Fruit fly (Drosophila melanogaster) whole organism, embryonic: ENCODE data around the gene IntS14.

Experiments used
- B-H2 ChIP-seq: fragments of 200-800 bp; sonication (Bioruptor generic); optimal IDR thresholded peaks from 2 replicates; lab custom pipeline; 2018; ENCODE audit warnings: missing biosample characterization, mild to moderate bottlenecking, missing genetic modification characterization
- CG1024 ChIP-seq: fragments of 200-800 bp; sonication (Bioruptor generic); IDR thresholded peaks from 2 replicates; pipeline ENCODE4 v1.3.6; 2022; ENCODE audit warnings: missing biosample characterization, missing genetic modification characterization
- CG10274 ChIP-seq: fragments of 200-800 bp; sonication (Bioruptor generic); optimal IDR thresholded peaks from 3 replicates; lab custom pipeline; 2017; ENCODE audit warnings: missing biosample characterization, mild to moderate bottlenecking, missing genetic modification characterization
- CG10979 ChIP-seq: fragments of 200-800 bp; sonication (Bioruptor generic); optimal IDR thresholded peaks from 2 replicates; lab custom pipeline; 2018; ENCODE audit warnings: missing biosample characterization, mild to moderate bottlenecking, missing genetic modification characterization, moderate library complexity
- CG11085 ChIP-seq: fragments of 200-800 bp; sonication (Bioruptor generic); IDR thresholded peaks from 2 replicates; pipeline ENCODE4 v1.3.6; 2022; ENCODE audit warnings: missing biosample characterization, missing genetic modification characterization
- CG11560 ChIP-seq: fragments of 200-800 bp; sonication (Bioruptor generic); IDR thresholded peaks from 3 replicates; pipeline ENCODE4 v1.3.6; 2022; ENCODE audit warnings: missing biosample characterization, missing genetic modification characterization
- CG12104 ChIP-seq: fragments of 200-800 bp; sonication (Bioruptor generic); optimal IDR thresholded peaks from 3 replicates; lab custom pipeline; 2016; ENCODE audit warnings: missing biosample characterization, missing genetic modification characterization
- CG12155 ChIP-seq: fragments of 200-800 bp; sonication (Bioruptor generic); optimal IDR thresholded peaks from 3 replicates; lab custom pipeline; 2016; ENCODE audit warnings: missing biosample characterization, missing genetic modification characterization
- CG12744 ChIP-seq: fragments of 200-800 bp; sonication (Bioruptor generic); optimal IDR thresholded peaks from 2 replicates; lab custom pipeline; 2016; ENCODE audit warnings: missing biosample characterization, missing genetic modification characterization
- CG14965 ChIP-seq: fragments of 200-800 bp; sonication (Bioruptor generic); optimal IDR thresholded peaks from 2 replicates; lab custom pipeline; 2016; ENCODE audit warnings: missing biosample characterization, missing genetic modification characterization, borderline replicate concordance
- CG17912 ChIP-seq: fragments of 200-800 bp; sonication (Bioruptor generic); optimal IDR thresholded peaks from 2 replicates; lab custom pipeline; 2018; ENCODE audit warnings: missing biosample characterization, mild to moderate bottlenecking, missing genetic modification characterization
- CG2875 ChIP-seq: fragments of 200-800 bp; sonication (Bioruptor generic); optimal IDR thresholded peaks from 2 replicates; lab custom pipeline; 2017; ENCODE audit warnings: missing biosample characterization, mild to moderate bottlenecking, missing genetic modification characterization, missing genetic modification reagents
- CG3163 ChIP-seq: fragments of 200-800 bp; sonication (Bioruptor generic); optimal IDR thresholded peaks from 3 replicates; lab custom pipeline; 2016; ENCODE audit warnings: missing biosample characterization, missing genetic modification characterization
- CG32772 ChIP-seq: fragments of 200-800 bp; sonication (Bioruptor generic); IDR thresholded peaks from 2 replicates; pipeline ENCODE4 v1.3.6; 2022; ENCODE audit warnings: missing biosample characterization, missing genetic modification characterization
- CG6654 ChIP-seq: fragments of 200-800 bp; sonication (Bioruptor generic); optimal IDR thresholded peaks from 2 replicates; lab custom pipeline; 2017; ENCODE audit warnings: missing biosample characterization, mild to moderate bottlenecking, missing genetic modification characterization
- CG6854 ChIP-seq: fragments of 200-800 bp; sonication (Bioruptor generic); optimal IDR thresholded peaks from 3 replicates; lab custom pipeline; 2017; ENCODE audit warnings: missing biosample characterization, mild to moderate bottlenecking, missing genetic modification characterization
- CG7745 ChIP-seq: fragments of 200-800 bp; sonication (Bioruptor generic); optimal IDR thresholded peaks from 2 replicates; lab custom pipeline; 2018; ENCODE audit warnings: missing biosample characterization, mild to moderate bottlenecking, missing genetic modification characterization, moderate library complexity
- CG8765 ChIP-seq: fragments of 200-800 bp; sonication (Bioruptor generic); IDR thresholded peaks from 2 replicates; pipeline ENCODE4 v1.3.6; 2022; ENCODE audit warnings: missing biosample characterization, missing genetic modification characterization
- CG9215 ChIP-seq: fragments of 200-800 bp; sonication (Bioruptor generic); IDR thresholded peaks from 2 replicates; pipeline ENCODE4 v1.3.6; 2022; ENCODE audit warnings: missing biosample characterization, missing genetic modification characterization
- CG9797 ChIP-seq: fragments of 200-800 bp; sonication (Bioruptor generic); optimal IDR thresholded peaks from 3 replicates; lab custom pipeline; 2018; ENCODE audit warnings: missing biosample characterization, mild to moderate bottlenecking, missing genetic modification characterization
- CG9817 ChIP-seq: fragments of 200-800 bp; sonication (Bioruptor generic); optimal IDR thresholded peaks from 2 replicates; lab custom pipeline; 2018; ENCODE audit warnings: missing biosample characterization, mild to moderate bottlenecking, missing genetic modification characterization, moderate library complexity
- Dbx ChIP-seq: fragments of 200-800 bp; sonication (Bioruptor generic); IDR thresholded peaks from 3 replicates; pipeline ENCODE4 v1.3.6; 2022; ENCODE audit warnings: missing biosample characterization, missing genetic modification characterization
- Dek ChIP-seq: fragments of 200-800 bp; sonication (Bioruptor generic); optimal IDR thresholded peaks from 3 replicates; lab custom pipeline; 2019; ENCODE audit warnings: missing biosample characterization, mild to moderate bottlenecking, missing genetic modification characterization, moderate library complexity
- HmgZ ChIP-seq: fragments of 200-800 bp; sonication (Bioruptor generic); optimal IDR thresholded peaks from 2 replicates; lab custom pipeline; 2018; ENCODE audit warnings: missing biosample characterization, mild to moderate bottlenecking, missing genetic modification characterization
- Hmx ChIP-seq: fragments of 200-800 bp; sonication (Bioruptor generic); optimal IDR thresholded peaks from 2 replicates; lab custom pipeline; 2016; ENCODE audit warnings: missing biosample characterization, missing genetic modification characterization
- Hr51 ChIP-seq, 2 experiments: fragments of 200-800 bp; sonication (Bioruptor generic); optimal IDR thresholded peaks; 2 replicates in 1 of 2; 3 replicates in 1 of 2; lab custom pipeline; 2016 to 2018; ENCODE audit warnings: missing biosample characterization in 2 of 2, missing genetic modification characterization in 2 of 2, mild to moderate bottlenecking in 1 of 2, moderate library complexity in 1 of 2
- Jarid2 ChIP-seq: fragments of 200-800 bp; sonication (Bioruptor generic); optimal IDR thresholded peaks from 3 replicates; lab custom pipeline; 2017; ENCODE audit warnings: mild to moderate bottlenecking, missing biosample characterization, missing genetic modification reagents, missing genetic modification characterization
- NK7.1 ChIP-seq: fragments of 200-800 bp; sonication (Bioruptor generic); optimal IDR thresholded peaks from 3 replicates; lab custom pipeline; 2016; ENCODE audit warnings: missing biosample characterization, missing genetic modification characterization
- br ChIP-seq: fragments of >200 bp; optimal IDR thresholded peaks from 2 replicates; lab custom pipeline; 2017
- dpn ChIP-seq, 2 experiments: fragments of 200-800 bp; sonication (Bioruptor generic); optimal IDR thresholded peaks; 3 replicates each; lab custom pipeline; 2016; ENCODE audit warnings: missing biosample characterization in 2 of 2, missing genetic modification characterization in 2 of 2
- dysf ChIP-seq: fragments of 200-800 bp; sonication (Bioruptor generic); IDR thresholded peaks from 3 replicates; pipeline ENCODE4 v1.3.6; 2022; ENCODE audit warnings: missing biosample characterization, missing genetic modification characterization
- en ChIP-seq: fragments of 200-800 bp; sonication (Bioruptor generic); optimal IDR thresholded peaks from 2 replicates; lab custom pipeline; 2016; ENCODE audit warnings: missing biosample characterization, missing genetic modification characterization
- fd96Cb ChIP-seq: fragments of 200-800 bp; sonication (Bioruptor generic); optimal IDR thresholded peaks from 2 replicates; lab custom pipeline; 2018; ENCODE audit warnings: missing biosample characterization, mild to moderate bottlenecking, missing genetic modification characterization, moderate library complexity
- fru ChIP-seq: fragments of >200 bp; optimal IDR thresholded peaks from 2 replicates; lab custom pipeline; 2017
- jigr1 ChIP-seq: fragments of 200-800 bp; sonication (Bioruptor generic); IDR thresholded peaks from 3 replicates; pipeline ENCODE4 v1.3.6; 2022; ENCODE audit warnings: missing biosample characterization, missing genetic modification characterization
- klu ChIP-seq: fragments of 200-800 bp; sonication (Bioruptor generic); IDR thresholded peaks from 2 replicates; pipeline ENCODE4 v1.3.6; 2022; ENCODE audit warnings: missing biosample characterization, missing genetic modification characterization
- lov ChIP-seq, 2 experiments: fragments of 200-800 bp in 1 of 2; fragments of >200 bp in 1 of 2; sonication (Bioruptor generic) in 1 of 2; IDR thresholded peaks in 1 of 2; optimal IDR thresholded peaks in 1 of 2; 2 replicates in 1 of 2; 3 replicates in 1 of 2; pipeline versions ENCODE4 v1.3.6 to Lab custom; 2017 to 2022; ENCODE audit warnings: missing biosample characterization in 1 of 2, missing genetic modification characterization in 1 of 2
- nerfin-2 ChIP-seq: fragments of 200-800 bp; sonication (Bioruptor generic); IDR thresholded peaks from 2 replicates; pipeline ENCODE4 v1.3.6; 2022; ENCODE audit warnings: missing biosample characterization, missing genetic modification characterization; ENCODE audit not compliant: partially characterized antibody
- oc ChIP-seq: fragments of 200-800 bp; sonication (Bioruptor generic); optimal IDR thresholded peaks from 2 replicates; lab custom pipeline; 2018; ENCODE audit warnings: missing biosample characterization, mild to moderate bottlenecking, missing genetic modification characterization, moderate library complexity
- odd ChIP-seq: fragments of 200-800 bp; sonication (Bioruptor generic); optimal IDR thresholded peaks from 2 replicates; lab custom pipeline; 2017; ENCODE audit warnings: missing biosample characterization, mild to moderate bottlenecking, missing genetic modification characterization
- pho ChIP-seq: fragments of 200-800 bp; sonication (Bioruptor generic); optimal IDR thresholded peaks from 2 replicates; lab custom pipeline; 2016; ENCODE audit warnings: missing biosample characterization, missing genetic modification characterization
- rib ChIP-seq: fragments of 200-800 bp; sonication (Bioruptor generic); IDR thresholded peaks from 2 replicates; pipeline ENCODE4 v1.3.6; 2022; ENCODE audit warnings: missing biosample characterization, missing genetic modification characterization
- salm ChIP-seq: fragments of 200-800 bp; sonication (Bioruptor generic); optimal IDR thresholded peaks from 2 replicates; lab custom pipeline; 2018; ENCODE audit warnings: missing biosample characterization, mild to moderate bottlenecking, missing genetic modification characterization
- sens ChIP-seq: fragments of 200-800 bp; sonication (Bioruptor generic); peaks from one replicate; lab custom pipeline; 2016; ENCODE audit warnings: missing biosample characterization, missing genetic modification characterization
- sens-2 ChIP-seq: fragments of 200-800 bp; sonication (Bioruptor generic); IDR thresholded peaks from 2 replicates; pipeline ENCODE4 v1.3.6; 2022; ENCODE audit warnings: missing biosample characterization, missing genetic modification characterization
- seq ChIP-seq: fragments of 200-800 bp; sonication (Bioruptor generic); IDR thresholded peaks from 2 replicates; pipeline ENCODE4 v1.3.6; 2022; ENCODE audit warnings: missing biosample characterization, missing genetic modification characterization
- vvl ChIP-seq: fragments of 200-800 bp; sonication (Bioruptor generic); IDR thresholded peaks from 2 replicates; pipeline ENCODE4 v1.3.6; 2022; ENCODE audit warnings: missing biosample characterization, missing genetic modification characterization
- zfh1 ChIP-seq: fragments of 200-800 bp; sonication (Bioruptor generic); IDR thresholded peaks from 3 replicates; pipeline ENCODE4 v1.3.6; 2022; ENCODE audit warnings: missing biosample characterization, missing genetic modification characterization
- zfh2 ChIP-seq: fragments of 200-800 bp; sonication (Bioruptor generic); optimal IDR thresholded peaks from 2 replicates; lab custom pipeline; 2016; ENCODE audit warnings: missing biosample characterization, missing genetic modification characterization

The IntS14 gene

dm6 chr2L:1128932-1129887 is 35.0 kb upstream of the IntS14 start, which contains the start of the genes Pino and TBC1D23 (continued):
- no peak for TF ChIP-seq CG6854 (GFP tag; lab: Kevin White, UChicago)
- TF ChIP-seq en = no peak
- TF ChIP-seq CG8765 (GFP tag; lab: Robert Waterston, UW) = no peak; the same call in 1 of the 2 replicates
- TF ChIP-seq NK7.1 = no peak
- TF ChIP-seq CG10274 (GFP tag; lab: Kevin White, UChicago) = no peak
- TF ChIP-seq klu = peak; percentile 62; the same call in 1 of the 2 replicates
- TF ChIP-seq B-H2 (GFP tag; lab: Kevin White, UChicago) = peak; percentile 57
- TF ChIP-seq Jarid2 (GFP tag; lab: Kevin White, UChicago) = no peak
- TF ChIP-seq odd (GFP tag; lab: Kevin White, UChicago) = peak; percentile 24
- no peak for TF ChIP-seq salm (tag; lab: Kevin White, UChicago)
- TF ChIP-seq CG9215 = peak; percentile 75
- TF ChIP-seq rib (GFP tag; lab: Robert Waterston, UW) = no peak
- no peak for TF ChIP-seq CG14965 (GFP tag; lab: Kevin White, UChicago)
- TF ChIP-seq nerfin-2 (GFP tag; lab: Robert Waterston, UW) = peak; percentile 45; the same call in 1 of the 2 replicates
- peak; percentile 79 for TF ChIP-seq dysf (GFP tag; lab: Robert Waterston, UW)
- peak; percentile 77 for TF ChIP-seq CG9817 (tag; lab: Kevin White, UChicago)
- TF ChIP-seq Dek (tag; lab: Kevin White, UChicago) = peak; percentile 69
- no peak for TF ChIP-seq CG7745 (tag; lab: Kevin White, UChicago)
- no peak for TF ChIP-seq Hmx (GFP tag; lab: Kevin White, UChicago)
- TF ChIP-seq sens = peak; percentile 86
- TF ChIP-seq CG2875 (GFP tag; lab: Kevin White, UChicago) = peak; percentile 15
- no peak for TF ChIP-seq CG12744 (GFP tag; lab: Kevin White, UChicago)
- no peak for TF ChIP-seq oc
- no peak for TF ChIP-seq br (lab: Kevin White, UChicago)
- TF ChIP-seq seq (GFP tag; lab: Robert Waterston, UW) = no peak
- no peak; the same call in 2 of the 3 replicates for TF ChIP-seq jigr1
- peak; percentile 65; the same call in 2 of the 3 replicates for TF ChIP-seq zfh1
- TF ChIP-seq CG9797 = peak; percentile 1
- TF ChIP-seq HmgZ (tag; lab: Kevin White, UChicago) = peak; percentile 20
- peak; percentile 63 for TF ChIP-seq fd96Cb
- TF ChIP-seq CG6654 (GFP tag; lab: Kevin White, UChicago) = no peak
- peak; percentile 91 for TF ChIP-seq CG11560 (tag; lab: Robert Waterston, UW)
- TF ChIP-seq Hr51 (GFP tag; optimal IDR thresholded peaks at IDR 0.05; lab: Kevin White, UChicago) = peak; percentile 54 to 75
- TF ChIP-seq CG12155 (GFP tag; lab: Kevin White, UChicago) = peak; percentile 72
- TF ChIP-seq CG32772 = peak; percentile 56
- peak; percentile 84 for TF ChIP-seq Dbx (GFP tag; lab: Robert Waterston, UW)
- no peak for TF ChIP-seq CG17912 (GFP tag; lab: Kevin White, UChicago)
- peak; percentile 69 for TF ChIP-seq zfh2
- peak; percentile 43 to 79 for TF ChIP-seq dpn (GFP tag; optimal IDR thresholded peaks at IDR 0.05; lab: Kevin White, UChicago)
- TF ChIP-seq CG10979 (tag; lab: Kevin White, UChicago) = peak; percentile 54
- 0 out of 2 replicates have a peak, but pooled peaks have one; percentile 34 for TF ChIP-seq CG1024
- peak; percentile 70; the same call in 1 of the 2 replicates for TF ChIP-seq vvl (GFP tag; lab: Robert Waterston, UW)
- TF ChIP-seq CG3163 (GFP tag; lab: Kevin White, UChicago) = no peak
- TF ChIP-seq pho (GFP tag; lab: Kevin White, UChicago) = peak; percentile 63
- no peak for TF ChIP-seq sens-2 (GFP tag; lab: Robert Waterston, UW)
- no peak for TF ChIP-seq lov (optimal IDR thresholded peaks at IDR 0.05; lab: Kevin White, UChicago)
- 0 out of 3 replicates have a peak, but pooled peaks have one; percentile 23 for TF ChIP-seq lov (GFP tag; IDR thresholded peaks at IDR 0.05; lab: Robert Waterston, UW)
- TF ChIP-seq fru = no peak
- peak; percentile 42; the same call in 1 of the 2 replicates for TF ChIP-seq CG11085 (GFP tag; lab: Robert Waterston, UW)
- peak; percentile 50 for TF ChIP-seq CG12104
